Worm (Caenorhabditis elegans) whole organism, midembryonic: ENCODE measurements around the gene tpi-1.

Experiments
- T22C8.4 ChIP-seq: fragments of 200-800 bp; sonication (Bioruptor generic); IDR thresholded peaks from 2 replicates; pipeline ENCODE4 v1.3.6; 2022; ENCODE audit warnings: missing genetic modification characterization, missing compliant biosample characterization
- flt-1 ChIP-seq: fragments of 200-800 bp; sonication (Bioruptor generic); IDR thresholded peaks from 2 replicates; pipeline ENCODE4 v1.3.6; 2022; ENCODE audit warnings: missing genetic modification characterization, missing compliant biosample characterization
- klf-2 ChIP-seq: fragments of 200-800 bp; sonication (Bioruptor generic); conservative IDR thresholded peaks from 2 replicates; pipeline ENCODE4 v1.3.6; 2022; ENCODE audit warnings: missing genetic modification reagents, missing genetic modification characterization, missing compliant biosample characterization
- med-1 ChIP-seq: sonication (generic microtip); optimal IDR thresholded peaks from 2 replicates; lab custom pipeline; 2017; ENCODE audit warnings: missing genetic modification characterization, mild to moderate bottlenecking, missing compliant biosample characterization, antibody characterized with exemption, missing genetic modification reagents; ENCODE audit not compliant: insufficient read depth
- ref-1 ChIP-seq: fragments of 200-800 bp; sonication (Bioruptor generic); conservative IDR thresholded peaks from 2 replicates; pipeline ENCODE4 v1.3.6; 2022; ENCODE audit warnings: missing genetic modification reagents, missing genetic modification characterization, missing compliant biosample characterization
- tab-1 ChIP-seq: fragments of 200-800 bp; sonication (Bioruptor generic); IDR thresholded peaks from 2 replicates; pipeline ENCODE4 v1.3.6; 2022; ENCODE audit warnings: missing genetic modification characterization, missing compliant biosample characterization
- ztf-29 ChIP-seq: fragments of 200-800 bp; sonication (Bioruptor generic); IDR thresholded peaks from 2 replicates; pipeline ENCODE4 v1.3.6; 2022; ENCODE audit warnings: missing genetic modification reagents, missing genetic modification characterization, missing compliant biosample characterization

DNA sequence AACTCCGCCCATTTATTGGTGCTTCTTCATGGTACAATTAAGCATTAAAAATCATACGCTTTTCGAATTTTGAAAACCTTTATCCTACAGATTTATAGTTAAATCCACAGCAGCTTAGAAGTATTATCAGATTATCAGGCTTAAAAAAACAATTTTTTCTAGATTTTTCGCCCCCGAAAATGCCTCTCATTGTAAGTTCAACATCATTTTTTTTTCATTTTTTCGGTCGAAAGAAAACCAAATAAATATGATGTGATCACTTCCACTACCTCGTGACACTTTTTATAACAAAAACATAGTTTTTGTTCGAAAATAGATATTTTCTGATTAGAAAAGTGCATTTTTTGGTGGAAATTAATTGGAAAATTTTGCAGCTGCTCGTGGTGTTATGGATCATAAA, 2.2 kb upstream of the tpi-1 start:
- TF ChIP-seq flt-1 (GFP tag; lab: Robert Waterston, UW) (no peak), klf-2 (GFP tag; lab: Robert Waterston, UW) (no peak), ztf-29 (GFP tag; lab: Robert Waterston, UW) (no peak), ref-1 (no peak), tab-1 (GFP tag; lab: Robert Waterston, UW) (no peak), T22C8.4 (GFP tag; lab: Robert Waterston, UW) (no peak), med-1 (no peak)
